Worm (Caenorhabditis elegans) whole organism, mixed stage, embryonic: ENCODE results near the gene C49C8.5.

ENCODE experiments used
- M03D4.4 ChIP-seq: sonication (generic microtip); optimal IDR thresholded peaks from 2 replicates; lab custom pipeline; 2017; ENCODE audit warnings: mild to moderate bottlenecking, missing genetic modification characterization, missing compliant biosample characterization
- bed-3 ChIP-seq: fragments of 200-800 bp; sonication (Bioruptor generic); optimal IDR thresholded peaks from 3 replicates; lab custom pipeline; 2018; ENCODE audit warnings: mild to moderate bottlenecking, missing genetic modification characterization, moderate library complexity, missing compliant biosample characterization
- ceh-43 ChIP-seq: fragments of 200-800 bp; sonication (Bioruptor generic); optimal IDR thresholded peaks from 2 replicates; lab custom pipeline; 2018; ENCODE audit warnings: mild to moderate bottlenecking, missing genetic modification characterization, moderate library complexity, missing compliant biosample characterization
- ceh-83 ChIP-seq: fragments of 200-800 bp; sonication (Bioruptor generic); optimal IDR thresholded peaks from 2 replicates; lab custom pipeline; 2018; ENCODE audit warnings: mild to moderate bottlenecking, missing genetic modification characterization, missing compliant biosample characterization
- ces-1 ChIP-seq: fragments of 150-350 bp; optimal IDR thresholded peaks from 2 replicates; lab custom pipeline; 2014; ENCODE audit warnings: missing biosample characterization, missing genetic modification reagents, missing genetic modification characterization
- cnd-1 ChIP-seq: fragments of 200-800 bp; sonication (Bioruptor generic); optimal IDR thresholded peaks from 2 replicates; lab custom pipeline; 2018; ENCODE audit warnings: mild to moderate bottlenecking, missing genetic modification characterization, missing compliant biosample characterization
- drap-1 ChIP-seq: fragments of 200-800 bp; sonication (Bioruptor generic); optimal IDR thresholded peaks from 3 replicates; lab custom pipeline; 2018; ENCODE audit warnings: mild to moderate bottlenecking, missing genetic modification characterization, missing compliant biosample characterization
- elt-1 ChIP-seq: sonication (generic microtip); optimal IDR thresholded peaks from 2 replicates; lab custom pipeline; 2017; ENCODE audit warnings: missing genetic modification characterization, mild to moderate bottlenecking, missing compliant biosample characterization, antibody characterized with exemption, moderate library complexity, borderline replicate concordance; ENCODE audit not compliant: insufficient read depth
- elt-3 ChIP-seq: fragments of 150-350 bp; optimal IDR thresholded peaks from 2 replicates; lab custom pipeline; 2014; ENCODE audit warnings: missing biosample characterization, missing genetic modification characterization
- flh-1 ChIP-seq: fragments of 200-800 bp; sonication (Bioruptor generic); optimal IDR thresholded peaks from 2 replicates; lab custom pipeline; 2018; ENCODE audit warnings: mild to moderate bottlenecking, missing genetic modification characterization, moderate library complexity, missing compliant biosample characterization
- ham-2 ChIP-seq: fragments of 200-800 bp; sonication (Bioruptor generic); optimal IDR thresholded peaks from 2 replicates; lab custom pipeline; 2018; ENCODE audit warnings: mild to moderate bottlenecking, missing genetic modification characterization, missing compliant biosample characterization
- hlh-1 ChIP-seq: fragments of 150-350 bp; optimal IDR thresholded peaks from 2 replicates; lab custom pipeline; 2014; ENCODE audit warnings: missing biosample characterization, missing genetic modification reagents, missing genetic modification characterization
- lin-13 ChIP-seq: fragments of 150-350 bp; optimal IDR thresholded peaks from 2 replicates; lab custom pipeline; 2014; ENCODE audit warnings: missing biosample characterization, missing genetic modification characterization
- lin-32 ChIP-seq: fragments of 200-800 bp; sonication (Bioruptor generic); optimal IDR thresholded peaks from 2 replicates; lab custom pipeline; 2018; ENCODE audit warnings: mild to moderate bottlenecking, missing genetic modification characterization, missing compliant biosample characterization
- lsy-2 ChIP-seq: fragments of 150-350 bp; optimal IDR thresholded peaks from 2 replicates; lab custom pipeline; 2014; ENCODE audit warnings: missing biosample characterization, missing genetic modification characterization
- mab-5 ChIP-seq: fragments of 150-350 bp; optimal IDR thresholded peaks from 2 replicates; lab custom pipeline; 2014; ENCODE audit warnings: missing biosample characterization, missing genetic modification characterization
- mls-2 ChIP-seq: sonication (generic microtip); optimal IDR thresholded peaks from 2 replicates; lab custom pipeline; 2016; ENCODE audit warnings: mild to moderate bottlenecking, missing genetic modification characterization, moderate library complexity, missing compliant biosample characterization
- nhr-12 ChIP-seq: fragments of 150-350 bp; optimal IDR thresholded peaks from 2 replicates; lab custom pipeline; 2014; ENCODE audit warnings: missing biosample characterization, missing genetic modification characterization
- nhr-237 ChIP-seq: fragments of 150-350 bp; optimal IDR thresholded peaks from 2 replicates; lab custom pipeline; 2014; ENCODE audit warnings: missing biosample characterization, missing genetic modification characterization
- nhr-28 ChIP-seq: fragments of 150-350 bp; optimal IDR thresholded peaks from 2 replicates; lab custom pipeline; 2014; ENCODE audit warnings: missing biosample characterization, missing genetic modification characterization
- pha-4 ChIP-seq: fragments of 150-350 bp; optimal IDR thresholded peaks from 2 replicates; lab custom pipeline; 2018; ENCODE audit warnings: missing biosample characterization, missing genetic modification reagents, missing genetic modification characterization
- sem-2 ChIP-seq: fragments of 200-800 bp; sonication (Bioruptor generic); optimal IDR thresholded peaks from 2 replicates; lab custom pipeline; 2018; ENCODE audit warnings: mild to moderate bottlenecking, missing genetic modification characterization, missing compliant biosample characterization
- snpc-4 ChIP-seq: fragments of 150-350 bp; optimal IDR thresholded peaks from 2 replicates; lab custom pipeline; 2014; ENCODE audit warnings: missing biosample characterization, missing genetic modification characterization
- sptf-1 ChIP-seq: sonication (generic microtip); optimal IDR thresholded peaks from 2 replicates; lab custom pipeline; 2017; ENCODE audit warnings: mild to moderate bottlenecking, missing genetic modification characterization, moderate library complexity, missing compliant biosample characterization
- tbx-8 ChIP-seq: fragments of 200-800 bp; sonication (Bioruptor generic); optimal IDR thresholded peaks from 2 replicates; lab custom pipeline; 2018; ENCODE audit warnings: mild to moderate bottlenecking, missing genetic modification characterization, moderate library complexity, missing compliant biosample characterization
- unc-120 ChIP-seq: sonication (generic microtip); optimal IDR thresholded peaks from 2 replicates; lab custom pipeline; 2017; ENCODE audit warnings: missing genetic modification characterization, missing compliant biosample characterization; ENCODE audit not compliant: poor library complexity, severe bottlenecking
- unc-39 ChIP-seq: fragments of 150-350 bp; optimal IDR thresholded peaks from 2 replicates; lab custom pipeline; 2014; ENCODE audit warnings: missing biosample characterization, missing genetic modification characterization
- unc-62 ChIP-seq: fragments of 150-350 bp; optimal IDR thresholded peaks from 2 replicates; lab custom pipeline; 2014; ENCODE audit warnings: missing biosample characterization, missing genetic modification reagents, missing genetic modification characterization
- ztf-11 ChIP-seq: fragments of 150-350 bp; optimal IDR thresholded peaks from 2 replicates; lab custom pipeline; 2014; ENCODE audit warnings: missing biosample characterization, missing genetic modification characterization

C49C8.5 gene

DNA sequence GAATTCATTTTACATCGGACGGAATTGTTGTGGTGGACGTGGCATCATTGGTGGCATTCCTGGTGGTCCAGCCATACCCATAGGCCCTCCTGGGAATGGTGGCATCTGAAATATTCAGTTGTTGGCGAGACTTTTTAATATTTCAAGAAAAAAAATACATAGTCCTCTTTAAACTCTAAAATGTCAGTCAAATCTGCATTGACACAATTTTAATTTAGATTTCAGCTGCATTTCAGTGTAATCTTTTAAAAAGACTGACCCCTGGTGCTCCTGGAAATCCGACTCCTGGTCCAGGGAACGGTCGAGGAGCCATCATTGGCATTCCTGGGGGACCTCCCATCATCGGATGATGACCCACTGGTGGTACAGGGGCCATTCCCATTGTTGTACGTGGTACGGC lies 33.5 kb upstream of the C49C8.5 start:
- TF ChIP-seq ceh-83 = no peak
- no peak for TF ChIP-seq M03D4.4 (tag; lab: Kevin White, UChicago)
- TF ChIP-seq snpc-4 (tag; lab: Kevin White, UChicago) = no peak
- no peak for TF ChIP-seq unc-39 (tag; lab: Kevin White, UChicago)
- no peak for TF ChIP-seq lin-32 (GFP tag; lab: Kevin White, UChicago)
- no peak for TF ChIP-seq sptf-1
- no peak for TF ChIP-seq hlh-1 (tag; lab: Kevin White, UChicago)
- no peak for TF ChIP-seq unc-62
- no peak for TF ChIP-seq ces-1
- TF ChIP-seq tbx-8 (GFP tag; lab: Kevin White, UChicago) = no peak
- TF ChIP-seq mls-2 = no peak
- no peak for TF ChIP-seq elt-3 (tag; lab: Kevin White, UChicago)

DNA sequence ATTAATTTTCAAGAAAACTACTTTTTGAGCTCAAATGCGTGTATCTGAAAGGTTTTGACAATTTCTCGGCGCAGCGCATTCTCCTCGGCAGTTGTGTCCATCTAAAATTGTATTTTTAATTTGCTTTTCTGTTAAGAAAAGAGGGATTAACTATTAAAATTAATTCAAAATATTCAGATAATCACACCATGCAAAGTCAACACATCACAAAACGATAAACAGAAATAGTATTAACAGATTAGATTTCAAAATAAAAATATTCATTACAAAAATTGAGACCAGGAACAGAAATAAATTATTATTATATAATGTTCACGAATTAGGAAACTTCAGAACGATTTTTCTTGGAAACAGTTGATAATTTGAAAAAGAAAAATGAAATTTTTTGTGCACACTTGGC lies 33.0 kb upstream of the C49C8.5 start, which contains the start of gene pole-2:
Gene pole-2, minus strand, starts transcription at position 101 of the 400 bp plus-strand sequence.
- TF ChIP-seq nhr-28 (tag; lab: Kevin White, UChicago) (no peak), mls-2 (no peak), ceh-43 (GFP tag; lab: Kevin White, UChicago) (no peak), nhr-12 (tag; lab: Kevin White, UChicago) (no peak), ces-1 (no peak), bed-3 (GFP tag; lab: Kevin White, UChicago) (no peak), unc-39 (tag; lab: Kevin White, UChicago) (no peak), pha-4 (tag; lab: Kevin White, UChicago) (no peak), ham-2 (GFP tag; lab: Kevin White, UChicago) (no peak), nhr-237 (tag; lab: Kevin White, UChicago) (no peak)

DNA sequence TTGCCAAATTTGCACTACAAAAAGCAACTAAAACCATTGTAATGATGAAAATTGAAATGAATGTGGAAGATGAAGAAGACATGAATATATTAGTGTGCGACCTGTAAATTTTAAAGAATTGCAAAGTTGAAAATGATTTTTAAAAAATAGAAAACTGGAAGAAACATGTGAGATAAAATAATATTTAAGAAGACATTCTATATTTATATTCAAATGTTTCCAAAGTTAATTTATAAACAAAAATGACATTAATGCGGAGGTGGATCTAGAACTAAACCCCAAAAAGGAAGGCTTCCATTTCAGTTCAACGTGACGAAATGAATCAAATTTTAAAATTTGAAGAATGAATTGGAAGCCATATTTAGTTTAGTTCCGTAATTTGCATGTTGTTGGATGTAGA lies 25.8 kb upstream of the C49C8.5 start, which contains the start of gene nlp-60:
Gene nlp-60, minus strand, starts transcription at position 101 of the 400 bp plus-strand sequence.
- TF ChIP-seq unc-39 (tag; lab: Kevin White, UChicago) (no peak), mls-2 (no peak), elt-1 (tag; lab: Kevin White, UChicago) (no peak), hlh-1 (tag; lab: Kevin White, UChicago) (no peak), ham-2 (GFP tag; lab: Kevin White, UChicago) (no peak)
- TF ChIP-seq, all 35 proteins: peak for 0

DNA sequence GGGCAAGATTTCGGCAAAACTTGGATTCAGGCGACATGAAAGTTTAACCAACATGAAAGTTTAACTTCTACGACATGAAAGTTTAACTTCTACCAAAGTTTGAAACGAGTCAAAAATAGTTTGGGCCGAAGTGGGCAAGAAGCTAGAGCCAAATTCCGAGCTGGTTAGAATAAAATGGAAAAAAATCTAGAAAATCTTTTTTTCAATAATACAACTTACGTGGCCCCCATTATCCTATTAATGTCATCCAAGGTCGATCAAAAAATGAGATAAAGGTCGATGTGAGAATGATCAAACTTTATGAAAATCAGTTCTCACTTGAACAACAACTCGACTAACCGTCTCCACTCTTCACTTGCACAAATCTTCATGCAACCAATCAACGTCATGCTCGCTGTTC lies 23.8 kb upstream of the C49C8.5 start, which contains the start of gene F08B4.8:
Gene F08B4.8, plus strand, starts transcription at position 301 of the 400 bp plus-strand sequence.
- TF ChIP-seq cnd-1 (tag; lab: Kevin White, UChicago) = no peak

DNA sequence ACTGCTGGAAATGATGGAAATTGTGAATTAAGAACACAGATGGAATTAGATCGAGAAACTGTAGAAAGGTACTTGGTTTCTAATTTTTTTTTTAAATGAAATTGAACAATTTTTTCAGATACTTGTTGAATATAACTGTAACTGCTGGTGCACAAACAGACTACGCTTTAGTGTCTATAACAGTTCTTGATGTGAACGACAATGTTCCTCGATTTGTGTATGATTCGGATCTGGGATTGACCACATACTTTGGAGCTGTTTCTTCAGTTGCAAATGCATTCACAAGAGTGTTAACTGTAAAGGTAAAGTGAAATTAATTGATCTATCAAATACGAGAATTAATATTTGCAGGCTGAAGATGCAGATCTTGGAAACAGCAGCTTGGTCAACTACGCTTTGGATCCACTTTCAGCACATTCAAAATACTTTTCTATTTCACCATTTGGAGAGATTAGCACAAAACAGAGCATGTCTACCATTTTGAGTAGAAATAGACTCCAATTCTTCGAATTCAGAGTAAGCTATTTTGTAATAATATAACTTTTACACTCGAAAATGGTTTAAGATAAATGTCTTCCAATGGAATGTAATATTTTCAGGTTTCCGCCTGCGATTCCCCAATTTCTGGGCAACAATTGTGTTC lies 20.4 kb upstream of the C49C8.5 start:
- TF ChIP-seq lsy-2 (tag; lab: Kevin White, UChicago) (no peak), pha-4 (tag; lab: Kevin White, UChicago) (no peak), nhr-28 (tag; lab: Kevin White, UChicago) (no peak), drap-1 (GFP tag; lab: Kevin White, UChicago) (no peak), elt-3 (tag; lab: Kevin White, UChicago) (no peak), lin-13 (tag; lab: Kevin White, UChicago) (no peak), ztf-11 (no peak), unc-62 (no peak), mls-2 (no peak), M03D4.4 (tag; lab: Kevin White, UChicago) (no peak), mab-5 (tag; lab: Kevin White, UChicago) (no peak), unc-39 (tag; lab: Kevin White, UChicago) (no peak), ceh-83 (no peak), unc-120 (tag; lab: Kevin White, UChicago) (no peak), snpc-4 (tag; lab: Kevin White, UChicago) (no peak), flh-1 (GFP tag; lab: Kevin White, UChicago) (no peak), ham-2 (GFP tag; lab: Kevin White, UChicago) (no peak), sem-2 (GFP tag; lab: Kevin White, UChicago) (no peak), ceh-43 (GFP tag; lab: Kevin White, UChicago) (no peak)
